Worm (Caenorhabditis elegans) whole organism, L3 larva: ENCODE results near the gene F12F6.7.

Experiments
- R02D3.7 ChIP-seq: fragments of 150-350 bp; optimal IDR thresholded peaks from 2 replicates; lab custom pipeline; 2014; ENCODE audit warnings: missing biosample characterization, missing genetic modification characterization
- aly-2 ChIP-seq: fragments of 150-350 bp; optimal IDR thresholded peaks from 2 replicates; lab custom pipeline; 2014; ENCODE audit warnings: missing biosample characterization, missing genetic modification characterization
- ama-1 ChIP-seq: fragments of 150-350 bp; optimal IDR thresholded peaks from 2 replicates; lab custom pipeline; 2018
- ceh-16 ChIP-seq: sonication (generic microtip); optimal IDR thresholded peaks from 2 replicates; lab custom pipeline; 2017; ENCODE audit warnings: missing biosample characterization, missing genetic modification characterization
- ceh-28 ChIP-seq: fragments of 150-350 bp; optimal IDR thresholded peaks from 2 replicates; lab custom pipeline; 2014; ENCODE audit warnings: missing biosample characterization, missing genetic modification reagents, missing genetic modification characterization
- ceh-82 ChIP-seq: fragments of 150-350 bp; optimal IDR thresholded peaks from 2 replicates; lab custom pipeline; 2014; ENCODE audit warnings: missing biosample characterization, missing genetic modification characterization
- daf-12 ChIP-seq: fragments of 150-350 bp; optimal IDR thresholded peaks from 2 replicates; lab custom pipeline; 2014; ENCODE audit warnings: missing biosample characterization, missing genetic modification reagents, missing genetic modification characterization
- egl-5 ChIP-seq: fragments of 150-350 bp; optimal IDR thresholded peaks from 2 replicates; lab custom pipeline; 2017; ENCODE audit warnings: missing biosample characterization, missing genetic modification reagents, missing genetic modification characterization, inconsistent platforms
- elt-1 ChIP-seq: fragments of 150-350 bp; optimal IDR thresholded peaks from 2 replicates; lab custom pipeline; 2014; ENCODE audit warnings: missing biosample characterization, missing genetic modification characterization
- elt-2 ChIP-seq: sonication (generic microtip); optimal IDR thresholded peaks from 2 replicates; lab custom pipeline; 2016; ENCODE audit warnings: missing genetic modification reagents, mild to moderate bottlenecking, missing genetic modification characterization, missing compliant biosample characterization
- elt-3 ChIP-seq, 3 experiments: fragments of 150-350 bp in 1 of 3; sonication (generic microtip) in 2 of 3; optimal IDR thresholded peaks; 2 replicates in 2 of 3; 4 replicates in 1 of 3; lab custom pipeline; 2014 to 2017; ENCODE audit warnings: missing biosample characterization in 3 of 3, missing genetic modification characterization in 3 of 3
- fkh-10 ChIP-seq: sonication (generic microtip); optimal IDR thresholded peaks from 2 replicates; lab custom pipeline; 2017; ENCODE audit warnings: missing biosample characterization, missing genetic modification reagents, missing genetic modification characterization
- fos-1 ChIP-seq: fragments of 150-350 bp; optimal IDR thresholded peaks from 2 replicates; lab custom pipeline; 2014; ENCODE audit warnings: missing biosample characterization, missing genetic modification characterization
- hmg-11 ChIP-seq: sonication (generic microtip); optimal IDR thresholded peaks from 2 replicates; lab custom pipeline; 2016; ENCODE audit warnings: missing genetic modification characterization, missing compliant biosample characterization
- jun-1 ChIP-seq: fragments of 150-350 bp; optimal IDR thresholded peaks from 2 replicates; lab custom pipeline; 2014; ENCODE audit warnings: missing biosample characterization, missing genetic modification reagents, missing genetic modification characterization
- lin-15B ChIP-seq: fragments of 150-350 bp; optimal IDR thresholded peaks from 2 replicates; lab custom pipeline; 2014; ENCODE audit warnings: missing biosample characterization, missing genetic modification characterization
- lin-39 ChIP-seq: fragments of 150-350 bp; optimal IDR thresholded peaks from 2 replicates; lab custom pipeline; 2018; ENCODE audit warnings: missing biosample characterization, missing genetic modification reagents, missing genetic modification characterization
- lsy-12 ChIP-seq: sonication (generic microtip); optimal IDR thresholded peaks from 2 replicates; lab custom pipeline; 2016; ENCODE audit warnings: mild to moderate bottlenecking, missing genetic modification characterization, missing compliant biosample characterization
- mdl-1 ChIP-seq: fragments of 150-350 bp; optimal IDR thresholded peaks from 2 replicates; lab custom pipeline; 2014; ENCODE audit warnings: missing biosample characterization, missing genetic modification characterization
- mml-1 ChIP-seq: fragments of 150-350 bp; sonication (generic microtip); optimal IDR thresholded peaks from 3 replicates; lab custom pipeline; 2014; ENCODE audit warnings: missing biosample characterization, missing genetic modification characterization
- nfya-1 ChIP-seq: sonication (generic microtip); optimal IDR thresholded peaks from 2 replicates; lab custom pipeline; 2017; ENCODE audit warnings: missing genetic modification characterization, mild to moderate bottlenecking, missing compliant biosample characterization, antibody characterized with exemption, moderate library complexity; ENCODE audit not compliant: insufficient read depth
- nhr-11 ChIP-seq: fragments of 150-350 bp; optimal IDR thresholded peaks from 2 replicates; lab custom pipeline; 2014; ENCODE audit warnings: missing biosample characterization, missing genetic modification characterization
- nhr-12 ChIP-seq: fragments of 150-350 bp; optimal IDR thresholded peaks from 2 replicates; lab custom pipeline; 2014; ENCODE audit warnings: missing biosample characterization, missing genetic modification characterization
- nhr-23 ChIP-seq: fragments of 150-350 bp; optimal IDR thresholded peaks from 2 replicates; lab custom pipeline; 2014; ENCODE audit warnings: missing biosample characterization, missing genetic modification reagents, missing genetic modification characterization
- nhr-237 ChIP-seq: fragments of 150-350 bp; optimal IDR thresholded peaks from 2 replicates; lab custom pipeline; 2014; ENCODE audit warnings: missing biosample characterization, missing genetic modification characterization
- nhr-25 ChIP-seq: sonication (generic microtip); optimal IDR thresholded peaks from 2 replicates; lab custom pipeline; 2017; ENCODE audit warnings: missing biosample characterization, missing genetic modification characterization
- nhr-28 ChIP-seq: fragments of 150-350 bp; optimal IDR thresholded peaks from 2 replicates; lab custom pipeline; 2014; ENCODE audit warnings: missing biosample characterization, missing genetic modification characterization
- nhr-43 ChIP-seq: sonication (generic microtip); optimal IDR thresholded peaks from 2 replicates; lab custom pipeline; 2016; ENCODE audit warnings: mild to moderate bottlenecking, missing genetic modification characterization, missing compliant biosample characterization; ENCODE audit not compliant: poor library complexity, severe bottlenecking
- nhr-67 ChIP-seq: fragments of 150-350 bp; optimal IDR thresholded peaks from 2 replicates; lab custom pipeline; 2014; ENCODE audit warnings: missing biosample characterization, missing genetic modification characterization
- nhr-77 ChIP-seq: fragments of 150-350 bp; optimal IDR thresholded peaks from 2 replicates; lab custom pipeline; 2014; ENCODE audit warnings: missing biosample characterization, missing genetic modification characterization
- pha-4 ChIP-seq: fragments of 150-350 bp; optimal IDR thresholded peaks from 2 replicates; lab custom pipeline; 2014; ENCODE audit warnings: missing biosample characterization, missing genetic modification reagents, missing genetic modification characterization
- pqm-1 ChIP-seq: fragments of 150-350 bp; optimal IDR thresholded peaks from 2 replicates; lab custom pipeline; 2017; ENCODE audit warnings: missing biosample characterization, missing genetic modification characterization, inconsistent platforms
- sea-2 ChIP-seq: fragments of 150-350 bp; sonication (generic microtip); optimal IDR thresholded peaks from 4 replicates; lab custom pipeline; 2014; ENCODE audit warnings: missing biosample characterization, missing genetic modification reagents, missing genetic modification characterization
- skn-1 ChIP-seq: fragments of 150-350 bp; optimal IDR thresholded peaks from 2 replicates; lab custom pipeline; 2014; ENCODE audit warnings: missing biosample characterization, missing genetic modification characterization
- snpc-4 ChIP-seq: fragments of 150-350 bp; optimal IDR thresholded peaks from 2 replicates; lab custom pipeline; 2014; ENCODE audit warnings: missing biosample characterization, missing genetic modification characterization
- tbx-2 ChIP-seq: sonication (generic microtip); optimal IDR thresholded peaks from 2 replicates; lab custom pipeline; 2016; ENCODE audit warnings: mild to moderate bottlenecking, missing genetic modification characterization, missing compliant biosample characterization
- unc-39 ChIP-seq: sonication (generic microtip); optimal IDR thresholded peaks from 4 replicates; lab custom pipeline; 2017; ENCODE audit warnings: missing biosample characterization, missing genetic modification characterization
- zag-1 ChIP-seq: fragments of 150-350 bp; optimal IDR thresholded peaks from 2 replicates; lab custom pipeline; 2014; ENCODE audit warnings: missing biosample characterization, missing genetic modification characterization
- ztf-11 ChIP-seq: fragments of 150-350 bp; optimal IDR thresholded peaks from 2 replicates; lab custom pipeline; 2014; ENCODE audit warnings: missing biosample characterization, missing genetic modification characterization
- ztf-4 ChIP-seq: fragments of 150-350 bp; optimal IDR thresholded peaks from 2 replicates; lab custom pipeline; 2014; ENCODE audit warnings: missing biosample characterization, missing genetic modification characterization

Gene F12F6.7

DNA sequence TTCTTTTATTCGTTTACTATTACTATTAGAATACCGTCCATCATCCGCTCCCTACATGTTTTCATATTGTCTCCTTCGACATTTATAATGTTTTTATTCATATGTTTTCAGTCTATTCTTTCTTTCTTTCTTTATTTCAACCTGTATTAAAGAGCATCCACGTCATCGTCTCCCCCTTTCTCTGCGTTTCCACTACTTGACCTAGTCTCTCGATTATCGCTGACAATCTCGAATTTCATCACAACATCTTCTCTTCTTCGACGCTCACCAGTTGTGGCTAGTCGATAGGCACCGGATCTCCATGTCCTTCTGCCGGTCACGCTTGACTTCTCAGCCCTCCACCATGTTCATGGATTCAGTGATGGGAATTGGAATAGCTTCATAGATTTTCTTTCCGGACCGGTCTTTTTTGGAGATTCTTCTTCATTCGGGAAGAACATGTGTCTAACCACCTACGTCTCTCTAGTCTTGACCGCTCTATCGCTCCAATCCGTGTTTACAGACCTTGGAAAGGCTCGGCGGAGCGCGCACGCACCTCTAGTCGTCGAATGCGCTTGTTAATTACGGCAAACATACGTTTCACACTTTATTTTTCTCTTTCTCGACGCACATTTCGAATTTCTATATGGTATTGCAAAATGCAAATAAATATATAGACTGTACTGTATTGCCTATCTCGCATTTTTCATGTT lies 6.8 kb upstream of the F12F6.7 start:
- TF ChIP-seq daf-12 (tag; lab: Kevin White, UChicago) (no peak), mml-1 (no peak), ztf-11 (tag; lab: Kevin White, UChicago) (no peak), pha-4 (peak; percentile 56), nhr-12 (no peak), fkh-10 (GFP tag; lab: Kevin White, UChicago) (no peak), egl-5 (no peak)
- TF ChIP-seq, all 47 proteins: peak for 1

DNA sequence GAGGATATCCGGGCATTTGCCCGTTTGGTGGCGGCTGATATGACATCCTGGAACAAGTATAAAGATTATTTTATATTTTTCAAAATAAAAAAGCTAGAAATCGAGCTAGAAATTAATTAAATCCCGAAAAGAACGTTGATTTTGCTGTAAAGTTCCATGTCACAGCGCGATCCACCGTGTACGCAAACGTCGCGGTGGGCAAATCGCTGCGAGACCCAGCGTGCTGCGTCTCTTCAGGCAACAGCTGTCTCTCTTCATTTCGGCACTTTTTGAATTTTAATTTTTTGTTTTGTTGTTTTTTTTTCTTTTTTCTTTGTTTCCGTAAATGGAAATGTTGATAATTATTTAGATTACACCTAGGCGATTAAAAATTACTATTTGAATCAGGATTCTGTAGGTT lies 4.5 kb upstream of the F12F6.7 start, which contains the start of gene sec-24.1:
sec-24.1 (minus strand) TSS at position 49 of the 400 bp plus-strand sequence.
- TF ChIP-seq aly-2 (tag; lab: Kevin White, UChicago) (peak; percentile 63), mdl-1 (tag; lab: Kevin White, UChicago) (peak; percentile 36), lin-15B (tag; lab: Kevin White, UChicago) (peak; percentile 78), elt-2 (tag; lab: Kevin White, UChicago) (peak; percentile 54), nfya-1 (peak; percentile 97), lin-39 (tag; lab: Kevin White, UChicago) (peak; percentile 88), lsy-12 (tag; lab: Kevin White, UChicago) (peak; percentile 89), nhr-237 (tag; lab: Kevin White, UChicago) (no peak), R02D3.7 (tag; lab: Kevin White, UChicago) (peak; percentile 87), sea-2 (GFP tag; lab: Kevin White, UChicago) (no peak), daf-12 (tag; lab: Kevin White, UChicago) (no peak), pqm-1 (tag; lab: Kevin White, UChicago) (peak; percentile 65), elt-3 (tag; optimal IDR thresholded peaks at IDR 0.05; lab: Kevin White, UChicago) (peak in 1 of 3 experiments; percentile 67), tbx-2 (tag; lab: Kevin White, UChicago) (peak; percentile 61), ceh-16 (tag; lab: Kevin White, UChicago) (no peak), nhr-23 (tag; lab: Kevin White, UChicago) (peak; percentile 93), hmg-11 (tag; lab: Kevin White, UChicago) (peak; percentile 89), pha-4 (peak; percentile 94), nhr-28 (no peak), nhr-11 (tag; lab: Kevin White, UChicago) (no peak), fkh-10 (GFP tag; lab: Kevin White, UChicago) (peak; percentile 47), elt-1 (tag; lab: Kevin White, UChicago) (peak; percentile 40), skn-1 (tag; lab: Kevin White, UChicago) (peak; percentile 86), jun-1 (tag; lab: Kevin White, UChicago) (peak; percentile 68), nhr-67 (tag; lab: Kevin White, UChicago) (no peak), nhr-77 (tag; lab: Kevin White, UChicago) (peak; percentile 72), ceh-82 (tag; lab: Kevin White, UChicago) (peak; percentile 90), zag-1 (peak; percentile 15), ama-1 (lab: Kevin White, UChicago) (no peak), ceh-28 (tag; lab: Kevin White, UChicago) (peak; percentile 78), fos-1 (peak; percentile 31), snpc-4 (tag; lab: Kevin White, UChicago) (peak; percentile 67), nhr-43 (tag; lab: Kevin White, UChicago) (peak; percentile 93), egl-5 (peak; percentile 58), nhr-25 (tag; lab: Kevin White, UChicago) (peak; percentile 84)

DNA sequence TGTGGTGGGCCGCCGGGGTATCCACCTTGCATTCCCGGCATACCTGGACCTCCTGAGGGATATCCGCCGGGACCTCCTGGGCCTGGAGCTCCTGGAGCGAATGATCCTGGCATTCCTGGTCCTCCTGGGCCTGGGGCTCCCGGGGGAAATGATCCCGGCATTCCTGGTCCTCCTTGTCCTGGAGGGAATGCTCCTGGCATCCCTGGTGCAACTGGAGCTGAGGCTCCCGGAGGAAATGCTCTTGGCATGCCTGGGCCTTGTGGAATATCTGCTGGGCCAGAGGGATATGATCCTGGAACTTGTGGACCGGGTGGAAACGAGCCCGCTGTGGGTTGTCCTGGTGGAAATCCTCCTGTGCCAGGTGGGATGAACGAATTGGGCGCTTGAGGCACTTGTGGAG lies 3.4 kb upstream of the F12F6.7 start:
- TF ChIP-seq nhr-23 (tag; lab: Kevin White, UChicago) (no peak), tbx-2 (tag; lab: Kevin White, UChicago) (no peak), ztf-4 (tag; lab: Kevin White, UChicago) (no peak), pha-4 (no peak), nhr-77 (tag; lab: Kevin White, UChicago) (no peak), nhr-28 (no peak), lin-15B (tag; lab: Kevin White, UChicago) (no peak), unc-39 (tag; lab: Kevin White, UChicago) (no peak), nhr-25 (tag; lab: Kevin White, UChicago) (no peak), mml-1 (no peak), nhr-67 (tag; lab: Kevin White, UChicago) (no peak), elt-1 (tag; lab: Kevin White, UChicago) (no peak)
